Fruit fly (Drosophila melanogaster) whole organism, embryonic: ENCODE results near the gene CG9270.

ENCODE experiments used
- Asciz ChIP-seq: fragments of 200-800 bp; sonication (Bioruptor generic); optimal IDR thresholded peaks from 2 replicates; lab custom pipeline; 2017; ENCODE audit warnings: missing biosample characterization, mild to moderate bottlenecking, missing genetic modification characterization, missing genetic modification reagents
- BEAF-32 ChIP-seq: fragments of 200-800 bp; sonication (Bioruptor generic); optimal IDR thresholded peaks from 3 replicates; lab custom pipeline; 2017; ENCODE audit warnings: missing biosample characterization, missing genetic modification characterization, mild to moderate bottlenecking, moderate library complexity, missing genetic modification reagents
- Bteb2 ChIP-seq: fragments of 200-800 bp; sonication (Bioruptor generic); optimal IDR thresholded peaks from 2 replicates; lab custom pipeline; 2016; ENCODE audit warnings: missing biosample characterization, missing genetic modification characterization
- CG10274 ChIP-seq: fragments of 200-800 bp; sonication (Bioruptor generic); optimal IDR thresholded peaks from 3 replicates; lab custom pipeline; 2017; ENCODE audit warnings: missing biosample characterization, mild to moderate bottlenecking, missing genetic modification characterization
- CG10543 ChIP-seq: fragments of 200-800 bp; sonication (Bioruptor generic); optimal IDR thresholded peaks from 3 replicates; lab custom pipeline; 2017; ENCODE audit warnings: missing biosample characterization, mild to moderate bottlenecking, missing genetic modification characterization, moderate library complexity
- CG10565 ChIP-seq: fragments of 200-800 bp; sonication (Bioruptor generic); optimal IDR thresholded peaks from 3 replicates; lab custom pipeline; 2016; ENCODE audit warnings: missing biosample characterization, mild to moderate bottlenecking, missing genetic modification characterization
- CG11560 ChIP-seq: fragments of 200-800 bp; sonication (Bioruptor generic); IDR thresholded peaks from 3 replicates; pipeline ENCODE4 v1.3.6; 2022; ENCODE audit warnings: missing biosample characterization, missing genetic modification characterization
- CG12391 ChIP-seq: fragments of 200-800 bp; sonication (Bioruptor generic); optimal IDR thresholded peaks from 3 replicates; lab custom pipeline; 2018; ENCODE audit warnings: missing biosample characterization, mild to moderate bottlenecking, missing genetic modification characterization, moderate library complexity
- CG12769 ChIP-seq: fragments of 200-800 bp; sonication (Bioruptor generic); optimal IDR thresholded peaks from 2 replicates; lab custom pipeline; 2019; ENCODE audit warnings: missing biosample characterization, mild to moderate bottlenecking, missing genetic modification characterization, moderate library complexity
- CG13296 ChIP-seq: fragments of 200-800 bp; sonication (Bioruptor generic); optimal IDR thresholded peaks from 3 replicates; lab custom pipeline; 2018; ENCODE audit warnings: missing biosample characterization, mild to moderate bottlenecking, missing genetic modification characterization
- CG14050 ChIP-seq: fragments of 200-800 bp; sonication (Bioruptor generic); IDR thresholded peaks from 3 replicates; pipeline ENCODE4 v1.3.6; 2022; ENCODE audit warnings: missing biosample characterization, missing genetic modification characterization
- CG15073 ChIP-seq: fragments of 200-800 bp; sonication (Bioruptor generic); optimal IDR thresholded peaks from 2 replicates; lab custom pipeline; 2016; ENCODE audit warnings: missing biosample characterization, missing genetic modification characterization
- CG1603 ChIP-seq: fragments of 200-800 bp; sonication (Bioruptor generic); optimal IDR thresholded peaks from 2 replicates; lab custom pipeline; 2019; ENCODE audit warnings: missing biosample characterization, mild to moderate bottlenecking, missing genetic modification characterization, moderate library complexity
- CG17361 ChIP-seq: fragments of 200-800 bp; sonication (Bioruptor generic); IDR thresholded peaks from 3 replicates; pipeline ENCODE4 v1.3.6; 2022; ENCODE audit warnings: missing biosample characterization, missing genetic modification characterization
- CG30403 ChIP-seq: fragments of 200-800 bp; sonication (Bioruptor generic); optimal IDR thresholded peaks from 3 replicates; lab custom pipeline; 2016; ENCODE audit warnings: missing biosample characterization, missing genetic modification characterization
- CG31224 ChIP-seq: fragments of 200-800 bp; sonication (Bioruptor generic); IDR thresholded peaks from 2 replicates; pipeline ENCODE4 v1.3.6; 2022; ENCODE audit warnings: missing biosample characterization, missing genetic modification characterization
- CG4854 ChIP-seq: fragments of 200-800 bp; sonication (Bioruptor generic); optimal IDR thresholded peaks from 2 replicates; lab custom pipeline; 2016; ENCODE audit warnings: missing biosample characterization, missing genetic modification characterization, inconsistent platforms
- CG6813 ChIP-seq: fragments of 200-800 bp; sonication (Bioruptor generic); optimal IDR thresholded peaks from 2 replicates; lab custom pipeline; 2017; ENCODE audit warnings: missing biosample characterization, missing genetic modification characterization, mild to moderate bottlenecking, moderate library complexity, missing genetic modification reagents
- CG9876 ChIP-seq: fragments of 200-800 bp; sonication (Bioruptor generic); optimal IDR thresholded peaks from 2 replicates; lab custom pipeline; 2016; ENCODE audit warnings: missing biosample characterization, missing genetic modification characterization
- CG9932 ChIP-seq: fragments of 200-800 bp; sonication (Bioruptor generic); IDR thresholded peaks from 2 replicates; pipeline ENCODE4 v1.3.6; 2022; ENCODE audit warnings: missing biosample characterization, missing genetic modification characterization
- CrebB ChIP-seq: fragments of 200-800 bp; sonication (Bioruptor generic); optimal IDR thresholded peaks from 3 replicates; lab custom pipeline; 2018; ENCODE audit warnings: missing biosample characterization, mild to moderate bottlenecking, missing genetic modification characterization
- D19A ChIP-seq: fragments of 200-800 bp; optimal IDR thresholded peaks from 3 replicates; lab custom pipeline; 2019; ENCODE audit warnings: missing biosample characterization, mild to moderate bottlenecking, missing genetic modification characterization, moderate library complexity
- Gsc ChIP-seq: fragments of 200-800 bp; sonication (Bioruptor generic); IDR thresholded peaks from 2 replicates; pipeline ENCODE4 v1.3.6; 2022; ENCODE audit warnings: missing biosample characterization, missing genetic modification characterization
- HmgD ChIP-seq: fragments of 200-800 bp; sonication (Bioruptor generic); optimal IDR thresholded peaks from 3 replicates; lab custom pipeline; 2016; ENCODE audit warnings: missing biosample characterization, missing genetic modification characterization
- Neu2 ChIP-seq: fragments of 200-800 bp; sonication (Bioruptor generic); optimal IDR thresholded peaks from 3 replicates; lab custom pipeline; 2016; ENCODE audit warnings: missing biosample characterization, missing genetic modification characterization, borderline replicate concordance
- Optix ChIP-seq: fragments of 200-800 bp; sonication (Bioruptor generic); IDR thresholded peaks from 3 replicates; pipeline ENCODE4 v1.3.6; 2022; ENCODE audit warnings: missing biosample characterization, missing genetic modification characterization
- PHDP ChIP-seq: fragments of 200-800 bp; sonication (Bioruptor generic); optimal IDR thresholded peaks from 3 replicates; lab custom pipeline; 2018; ENCODE audit warnings: missing biosample characterization, mild to moderate bottlenecking, missing genetic modification characterization, moderate library complexity
- Rfx ChIP-seq: fragments of 200-800 bp; sonication (Bioruptor generic); IDR thresholded peaks from 2 replicates; pipeline ENCODE4 v1.3.6; 2022; ENCODE audit warnings: missing biosample characterization, missing genetic modification characterization
- Trl ChIP-seq, 3 experiments: fragments of >200 bp in 2 of 3; fragments of 200-800 bp in 1 of 3; sonication (Bioruptor generic) in 1 of 3; optimal IDR thresholded peaks; 2 replicates in 1 of 3; 3 replicates in 2 of 3; lab custom pipeline; 2016 to 2017; ENCODE audit warnings: missing biosample characterization in 1 of 3, missing genetic modification characterization in 1 of 3
- Xrp1 ChIP-seq: fragments of 200-800 bp; sonication (Bioruptor generic); IDR thresholded peaks from 2 replicates; pipeline ENCODE4 v1.3.6; 2022; ENCODE audit warnings: missing biosample characterization, missing genetic modification characterization
- bbx ChIP-seq: fragments of 200-800 bp; sonication (Bioruptor generic); IDR thresholded peaks from 2 replicates; pipeline ENCODE4 v1.3.6; 2022; ENCODE audit warnings: missing biosample characterization, missing genetic modification characterization; ENCODE audit not compliant: partially characterized antibody
- bsh ChIP-seq, 2 experiments: fragments of 200-800 bp; sonication (Bioruptor generic); optimal IDR thresholded peaks; 2 replicates each; lab custom pipeline; 2017 to 2018; ENCODE audit warnings: mild to moderate bottlenecking in 2 of 2, missing biosample characterization in 2 of 2, missing genetic modification characterization in 2 of 2, moderate library complexity in 1 of 2
- cato ChIP-seq: fragments of 200-800 bp; sonication (Bioruptor generic); optimal IDR thresholded peaks from 2 replicates; lab custom pipeline; 2016; ENCODE audit warnings: missing biosample characterization, missing genetic modification characterization, borderline replicate concordance
- dm ChIP-seq: fragments of 200-800 bp; sonication (Bioruptor generic); optimal IDR thresholded peaks from 3 replicates; lab custom pipeline; 2016; ENCODE audit warnings: missing biosample characterization, missing genetic modification characterization
- ewg ChIP-seq: fragments of 200-800 bp; sonication (Bioruptor generic); optimal IDR thresholded peaks from 3 replicates; lab custom pipeline; 2017; ENCODE audit warnings: mild to moderate bottlenecking, missing biosample characterization, missing genetic modification reagents, missing genetic modification characterization
- exex ChIP-seq: fragments of 200-800 bp; sonication (Bioruptor generic); optimal IDR thresholded peaks from 4 replicates; lab custom pipeline; 2018; ENCODE audit warnings: missing biosample characterization, mild to moderate bottlenecking, missing genetic modification characterization, moderate library complexity
- grau ChIP-seq: fragments of 200-800 bp; optimal IDR thresholded peaks from 3 replicates; lab custom pipeline; 2019; ENCODE audit warnings: missing biosample characterization, mild to moderate bottlenecking, missing genetic modification characterization, moderate library complexity
- gsb-n ChIP-seq: fragments of 200-800 bp; sonication (Bioruptor generic); optimal IDR thresholded peaks from 3 replicates; lab custom pipeline; 2018; ENCODE audit warnings: missing biosample characterization, mild to moderate bottlenecking, missing genetic modification characterization
- hb ChIP-seq: fragments of 200-800 bp; sonication (Bioruptor generic); IDR thresholded peaks from 3 replicates; pipeline ENCODE4 v1.3.6; 2022; ENCODE audit warnings: missing biosample characterization, missing genetic modification characterization; ENCODE audit not compliant: partially characterized antibody
- inv ChIP-seq: fragments of 200-800 bp; sonication (Bioruptor generic); IDR thresholded peaks from 2 replicates; pipeline ENCODE4 v1.3.6; 2022; ENCODE audit warnings: missing biosample characterization, missing genetic modification characterization; ENCODE audit not compliant: partially characterized antibody
- klu ChIP-seq: fragments of 200-800 bp; sonication (Bioruptor generic); IDR thresholded peaks from 2 replicates; pipeline ENCODE4 v1.3.6; 2022; ENCODE audit warnings: missing biosample characterization, missing genetic modification characterization
- mam ChIP-seq: fragments of 200-800 bp; sonication (Bioruptor generic); optimal IDR thresholded peaks from 3 replicates; lab custom pipeline; 2016; ENCODE audit warnings: missing biosample characterization, missing genetic modification characterization
- onecut ChIP-seq: fragments of 200-800 bp; sonication (Bioruptor generic); IDR thresholded peaks from 2 replicates; pipeline ENCODE4 v1.3.6; 2022; ENCODE audit warnings: missing biosample characterization, missing genetic modification characterization
- pita ChIP-seq: fragments of 200-800 bp; sonication (Bioruptor generic); optimal IDR thresholded peaks from 2 replicates; lab custom pipeline; 2017; ENCODE audit warnings: missing biosample characterization, mild to moderate bottlenecking, missing genetic modification characterization
- pum ChIP-seq: fragments of 200-800 bp; sonication (Bioruptor generic); optimal IDR thresholded peaks from 2 replicates; lab custom pipeline; 2016; ENCODE audit warnings: missing biosample characterization, missing genetic modification characterization
- sim ChIP-seq: fragments of 200-800 bp; sonication (Bioruptor generic); IDR thresholded peaks from 2 replicates; pipeline ENCODE4 v1.3.6; 2022; ENCODE audit warnings: missing biosample characterization, missing genetic modification characterization
- tin ChIP-seq: fragments of 200-800 bp; sonication (Bioruptor generic); optimal IDR thresholded peaks from 3 replicates; lab custom pipeline; 2016; ENCODE audit warnings: missing biosample characterization, missing genetic modification characterization
- tx ChIP-seq: fragments of 200-800 bp; sonication (Bioruptor generic); optimal IDR thresholded peaks from 2 replicates; lab custom pipeline; 2016; ENCODE audit warnings: missing biosample characterization, missing genetic modification characterization
- unpg ChIP-seq: fragments of 200-800 bp; sonication (Bioruptor generic); optimal IDR thresholded peaks from 3 replicates; lab custom pipeline; 2018; ENCODE audit warnings: missing biosample characterization, mild to moderate bottlenecking, missing genetic modification characterization, moderate library complexity

Gene CG9270

DNA sequence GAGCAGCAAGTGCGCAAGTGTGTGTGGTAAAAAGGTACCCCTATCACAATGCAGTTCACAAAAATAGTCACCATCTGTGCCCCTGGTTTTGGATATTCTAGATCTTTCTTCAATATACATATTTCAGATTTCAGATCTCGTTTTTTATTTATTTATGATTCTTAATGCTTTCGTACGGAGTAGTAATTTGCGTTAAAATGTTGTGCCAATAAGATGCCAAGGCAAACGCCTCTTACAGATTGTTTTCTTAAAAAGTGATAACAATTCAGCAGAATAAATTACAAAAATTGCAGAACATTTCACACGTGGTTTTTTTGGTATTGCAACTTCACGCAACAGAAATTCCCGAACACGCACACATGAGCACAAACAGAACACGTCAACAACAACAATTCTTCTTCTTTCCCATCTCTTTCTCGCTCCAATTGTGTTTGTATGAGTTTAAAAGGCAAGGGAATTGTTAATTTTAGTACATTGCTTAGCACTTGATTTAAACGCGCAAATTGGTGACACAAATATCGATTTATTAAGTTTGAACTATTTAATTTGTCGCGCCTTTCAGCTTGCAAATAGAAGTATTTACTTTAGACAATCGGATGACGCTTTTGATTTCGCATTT lies 15.7 kb downstream of the CG9270 start (continued):
- TF ChIP-seq CG14050 (GFP tag; lab: Robert Waterston, UW) (peak; percentile 67), CG17361 (GFP tag; lab: Robert Waterston, UW) (no peak), bsh (GFP tag; optimal IDR thresholded peaks at IDR 0.05; lab: Kevin White, UChicago) (peak; percentile 70 to 85), CG12769 (peak; percentile 56), CG10565 (GFP tag; lab: Kevin White, UChicago) (peak; percentile 6), Neu2 (GFP tag; lab: Kevin White, UChicago) (no peak), inv (GFP tag; lab: Robert Waterston, UW) (no peak), Trl (optimal IDR thresholded peaks at IDR 0.05; lab: Kevin White, UChicago) (no peak), Trl (GFP tag; optimal IDR thresholded peaks at IDR 0.05; lab: Kevin White, UChicago) (peak; percentile 68), ewg (GFP tag; lab: Kevin White, UChicago) (peak; percentile 78), pum (GFP tag; lab: Kevin White, UChicago) (peak; percentile 39), CG4854 (GFP tag; lab: Kevin White, UChicago) (peak; percentile 55), CG9932 (GFP tag; lab: Robert Waterston, UW) (peak; percentile 61), sim (GFP tag; lab: Robert Waterston, UW) (peak; percentile 59; the same call in 1 of the 2 replicates), CG31224 (GFP tag; lab: Robert Waterston, UW) (no peak), HmgD (no peak), bbx (GFP tag; lab: Robert Waterston, UW) (no peak), tin (peak; percentile 72), mam (GFP tag; lab: Kevin White, UChicago) (peak; percentile 71), tx (peak; percentile 55), Gsc (GFP tag; lab: Robert Waterston, UW) (no peak), Bteb2 (GFP tag; lab: Kevin White, UChicago) (peak; percentile 67), CrebB (tag; lab: Kevin White, UChicago) (peak; percentile 74), Rfx (peak; percentile 76), hb (GFP tag; lab: Robert Waterston, UW) (no peak), CG13296 (GFP tag; lab: Kevin White, UChicago) (no peak), CG30403 (GFP tag; lab: Kevin White, UChicago) (peak; percentile 61), CG15073 (no peak), exex (no peak), PHDP (tag; lab: Kevin White, UChicago) (peak; percentile 86), gsb-n (tag; lab: Kevin White, UChicago) (peak; percentile 66), CG11560 (tag; lab: Robert Waterston, UW) (no peak), pita (GFP tag; lab: Kevin White, UChicago) (no peak), cato (GFP tag; lab: Kevin White, UChicago) (no peak), CG9876 (peak; percentile 11), CG6813 (GFP tag; lab: Kevin White, UChicago) (no peak), Optix (GFP tag; lab: Robert Waterston, UW) (peak; percentile 78), Asciz (peak; percentile 27), BEAF-32 (GFP tag; lab: Kevin White, UChicago) (no peak), CG10543 (GFP tag; lab: Kevin White, UChicago) (peak; percentile 68), dm (peak; percentile 77), CG10274 (no peak), unpg (GFP tag; lab: Kevin White, UChicago) (peak; percentile 88), grau (tag; lab: Kevin White, UChicago) (peak; percentile 76), Xrp1 (GFP tag; lab: Robert Waterston, UW) (peak; percentile 38; the same call in 1 of the 2 replicates), klu (no peak), onecut (GFP tag; lab: Robert Waterston, UW) (no peak), D19A (peak; percentile 81), CG1603 (tag; lab: Kevin White, UChicago) (peak; percentile 59), CG12391 (tag; lab: Kevin White, UChicago) (peak; percentile 78)
